Fruit fly (Drosophila melanogaster) whole organism, embryonic: ENCODE data around the gene DPCoAC.
A peak's percentile ranks its signal among the peaks of the same experiment; 100 is the strongest.

ENCODE experiments used
- Abd-B ChIP-seq: fragments of 200-800 bp; sonication (Bioruptor generic); optimal IDR thresholded peaks from 2 replicates; lab custom pipeline; 2018; ENCODE audit warnings: missing biosample characterization, mild to moderate bottlenecking, missing genetic modification characterization, moderate library complexity
- Antp ChIP-seq: fragments of 200-800 bp; sonication (Bioruptor generic); optimal IDR thresholded peaks from 3 replicates; lab custom pipeline; 2016; ENCODE audit warnings: missing biosample characterization, missing genetic modification characterization
- C15 ChIP-seq: fragments of 200-800 bp; sonication (Bioruptor generic); IDR thresholded peaks from 3 replicates; pipeline ENCODE4 v1.3.6; 2022; ENCODE audit warnings: missing biosample characterization, missing genetic modification characterization
- CG10147 ChIP-seq: fragments of 200-800 bp; sonication (Bioruptor generic); optimal IDR thresholded peaks from 2 replicates; lab custom pipeline; 2019; ENCODE audit warnings: missing biosample characterization, mild to moderate bottlenecking, missing genetic modification characterization, moderate library complexity
- CG10321 ChIP-seq: fragments of 200-800 bp; sonication (Bioruptor generic); IDR thresholded peaks from 2 replicates; pipeline ENCODE4 v1.3.6; 2022; ENCODE audit warnings: missing biosample characterization, missing genetic modification characterization
- CG12071 ChIP-seq: fragments of 200-800 bp; sonication (Bioruptor generic); optimal IDR thresholded peaks from 3 replicates; lab custom pipeline; 2018; ENCODE audit warnings: missing biosample characterization, mild to moderate bottlenecking, missing genetic modification characterization
- CG1233 ChIP-seq: fragments of 200-800 bp; sonication (Bioruptor generic); optimal IDR thresholded peaks from 4 replicates; lab custom pipeline; 2018; ENCODE audit warnings: missing biosample characterization, mild to moderate bottlenecking, missing genetic modification characterization
- CG13296 ChIP-seq: fragments of 200-800 bp; sonication (Bioruptor generic); optimal IDR thresholded peaks from 3 replicates; lab custom pipeline; 2018; ENCODE audit warnings: missing biosample characterization, mild to moderate bottlenecking, missing genetic modification characterization
- CG14667 ChIP-seq: fragments of 200-800 bp; sonication (Bioruptor generic); IDR thresholded peaks from 2 replicates; pipeline ENCODE4 v1.3.6; 2022; ENCODE audit warnings: missing biosample characterization, missing genetic modification characterization
- CG15479 ChIP-seq: fragments of 200-800 bp; sonication (Bioruptor generic); optimal IDR thresholded peaks from 3 replicates; lab custom pipeline; 2019; ENCODE audit warnings: missing biosample characterization, mild to moderate bottlenecking, missing genetic modification characterization, moderate library complexity
- CG1603 ChIP-seq: fragments of 200-800 bp; sonication (Bioruptor generic); optimal IDR thresholded peaks from 2 replicates; lab custom pipeline; 2019; ENCODE audit warnings: missing biosample characterization, mild to moderate bottlenecking, missing genetic modification characterization, moderate library complexity
- CG17385 ChIP-seq: fragments of 200-800 bp; sonication (Bioruptor generic); optimal IDR thresholded peaks from 3 replicates; lab custom pipeline; 2018; ENCODE audit warnings: missing biosample characterization, mild to moderate bottlenecking, missing genetic modification characterization
- CG17802 ChIP-seq: fragments of 200-800 bp; sonication (Bioruptor generic); optimal IDR thresholded peaks from 2 replicates; lab custom pipeline; 2018; ENCODE audit warnings: missing biosample characterization, mild to moderate bottlenecking, missing genetic modification characterization, moderate library complexity
- CG17912 ChIP-seq: fragments of 200-800 bp; sonication (Bioruptor generic); optimal IDR thresholded peaks from 2 replicates; lab custom pipeline; 2018; ENCODE audit warnings: missing biosample characterization, mild to moderate bottlenecking, missing genetic modification characterization
- CG18262 ChIP-seq: fragments of 200-800 bp; optimal IDR thresholded peaks from 3 replicates; lab custom pipeline; 2019; ENCODE audit warnings: missing biosample characterization, mild to moderate bottlenecking, missing genetic modification characterization, moderate library complexity
- CG2875 ChIP-seq: fragments of 200-800 bp; sonication (Bioruptor generic); optimal IDR thresholded peaks from 2 replicates; lab custom pipeline; 2017; ENCODE audit warnings: missing biosample characterization, mild to moderate bottlenecking, missing genetic modification characterization, missing genetic modification reagents
- CG30020 ChIP-seq: fragments of 200-800 bp; optimal IDR thresholded peaks from 2 replicates; lab custom pipeline; 2019; ENCODE audit warnings: missing biosample characterization, mild to moderate bottlenecking, missing genetic modification characterization, moderate library complexity
- CG31388 ChIP-seq: fragments of 200-800 bp; sonication (Bioruptor generic); optimal IDR thresholded peaks from 2 replicates; lab custom pipeline; 2016; ENCODE audit warnings: missing biosample characterization, missing genetic modification characterization
- CG32532 ChIP-seq: fragments of 200-800 bp; sonication (Bioruptor generic); IDR thresholded peaks from 2 replicates; pipeline ENCODE4 v1.3.6; 2022; ENCODE audit warnings: missing biosample characterization, missing genetic modification characterization
- CG3995 ChIP-seq: fragments of 200-800 bp; sonication (Bioruptor generic); optimal IDR thresholded peaks from 3 replicates; lab custom pipeline; 2016; ENCODE audit warnings: missing biosample characterization, missing genetic modification characterization
- CG4730 ChIP-seq: fragments of 200-800 bp; sonication (Bioruptor generic); IDR thresholded peaks from 2 replicates; pipeline ENCODE4 v1.3.6; 2022; ENCODE audit warnings: missing biosample characterization, missing genetic modification characterization
- CG6765 ChIP-seq: fragments of 200-800 bp; sonication (Bioruptor generic); optimal IDR thresholded peaks from 3 replicates; lab custom pipeline; 2017; ENCODE audit warnings: missing biosample characterization, mild to moderate bottlenecking, missing genetic modification characterization
- CG7556 ChIP-seq: fragments of 200-800 bp; sonication (Bioruptor generic); optimal IDR thresholded peaks from 2 replicates; lab custom pipeline; 2017; ENCODE audit warnings: missing biosample characterization, mild to moderate bottlenecking, missing genetic modification characterization
- CG8281 ChIP-seq: fragments of 200-800 bp; sonication (Bioruptor generic); optimal IDR thresholded peaks from 2 replicates; lab custom pipeline; 2018; ENCODE audit warnings: missing biosample characterization, mild to moderate bottlenecking, missing genetic modification characterization, moderate library complexity
- CG8388 ChIP-seq: fragments of 200-800 bp; sonication (Bioruptor generic); optimal IDR thresholded peaks from 2 replicates; lab custom pipeline; 2019; ENCODE audit warnings: missing biosample characterization, mild to moderate bottlenecking, missing genetic modification characterization, moderate library complexity
- D ChIP-seq, 2 experiments: fragments of 200-800 bp in 1 of 2; fragments of >200 bp in 1 of 2; sonication (Bioruptor generic) in 1 of 2; optimal IDR thresholded peaks; 2 replicates in 1 of 2; 3 replicates in 1 of 2; lab custom pipeline; 2017; ENCODE audit warnings: mild to moderate bottlenecking in 1 of 2, missing biosample characterization in 1 of 2, missing genetic modification characterization in 1 of 2, missing genetic modification reagents in 1 of 2
- Dfd ChIP-seq, 2 experiments: fragments of >200 bp; optimal IDR thresholded peaks; 2 replicates each; lab custom pipeline; 2017; ENCODE audit warnings: missing biosample characterization in 2 of 2, missing genetic modification characterization in 2 of 2
- HLH54F ChIP-seq: fragments of 200-800 bp; sonication (Bioruptor generic); optimal IDR thresholded peaks from 3 replicates; lab custom pipeline; 2016; ENCODE audit warnings: missing biosample characterization, missing genetic modification characterization
- HLHmδ ChIP-seq: fragments of 200-800 bp; sonication (Bioruptor generic); optimal IDR thresholded peaks from 2 replicates; lab custom pipeline; 2018; ENCODE audit warnings: missing biosample characterization, mild to moderate bottlenecking, missing genetic modification characterization, moderate library complexity
- Hr3 ChIP-seq: fragments of 200-800 bp; sonication (Bioruptor generic); optimal IDR thresholded peaks from 3 replicates; lab custom pipeline; 2016; ENCODE audit warnings: missing biosample characterization, missing genetic modification characterization
- Lpt ChIP-seq: fragments of >200 bp; optimal IDR thresholded peaks from 2 replicates; lab custom pipeline; 2018; ENCODE audit warnings: missing biosample characterization, missing genetic modification characterization
- bbx ChIP-seq: fragments of 200-800 bp; sonication (Bioruptor generic); IDR thresholded peaks from 2 replicates; pipeline ENCODE4 v1.3.6; 2022; ENCODE audit warnings: missing biosample characterization, missing genetic modification characterization; ENCODE audit not compliant: partially characterized antibody
- bigmax ChIP-seq: fragments of 200-800 bp; sonication (Bioruptor generic); optimal IDR thresholded peaks from 2 replicates; lab custom pipeline; 2018; ENCODE audit warnings: missing biosample characterization, mild to moderate bottlenecking, missing genetic modification characterization
- br ChIP-seq: fragments of >200 bp; optimal IDR thresholded peaks from 2 replicates; lab custom pipeline; 2017
- ci ChIP-seq: fragments of 200-800 bp; sonication (Bioruptor generic); IDR thresholded peaks from 3 replicates; pipeline ENCODE4 v1.3.6; 2022; ENCODE audit warnings: missing biosample characterization, missing genetic modification characterization
- croc ChIP-seq: fragments of 200-800 bp; sonication (Bioruptor generic); conservative IDR thresholded peaks from 3 replicates; pipeline ENCODE4 v1.3.6; 2022; ENCODE audit warnings: missing biosample characterization, missing genetic modification characterization
- disco-r ChIP-seq: fragments of 200-800 bp; sonication (Bioruptor generic); optimal IDR thresholded peaks from 2 replicates; lab custom pipeline; 2016; ENCODE audit warnings: missing biosample characterization, missing genetic modification characterization
- h ChIP-seq: fragments of >200 bp; optimal IDR thresholded peaks from 2 replicates; lab custom pipeline; 2017
- kni ChIP-seq: fragments of 200-800 bp; sonication (Bioruptor generic); optimal IDR thresholded peaks from 3 replicates; lab custom pipeline; 2017; ENCODE audit warnings: mild to moderate bottlenecking, missing biosample characterization, missing genetic modification reagents, missing genetic modification characterization
- luna ChIP-seq: fragments of 200-800 bp; sonication (Bioruptor generic); optimal IDR thresholded peaks from 2 replicates; lab custom pipeline; 2016; ENCODE audit warnings: missing biosample characterization, missing genetic modification characterization
- nerfin-1 ChIP-seq: fragments of 200-800 bp; sonication (Bioruptor generic); optimal IDR thresholded peaks from 3 replicates; lab custom pipeline; 2019; ENCODE audit warnings: missing biosample characterization, mild to moderate bottlenecking, missing genetic modification characterization, moderate library complexity
- oc ChIP-seq: fragments of 200-800 bp; sonication (Bioruptor generic); optimal IDR thresholded peaks from 2 replicates; lab custom pipeline; 2018; ENCODE audit warnings: missing biosample characterization, mild to moderate bottlenecking, missing genetic modification characterization, moderate library complexity
- pb ChIP-seq: fragments of 200-800 bp; sonication (Bioruptor generic); optimal IDR thresholded peaks from 3 replicates; lab custom pipeline; 2016; ENCODE audit warnings: missing biosample characterization, missing genetic modification characterization
- pfk ChIP-seq: fragments of 200-800 bp; sonication (Bioruptor generic); optimal IDR thresholded peaks from 2 replicates; lab custom pipeline; 2018; ENCODE audit warnings: missing biosample characterization, mild to moderate bottlenecking, missing genetic modification characterization, moderate library complexity
- rib ChIP-seq: fragments of 200-800 bp; sonication (Bioruptor generic); IDR thresholded peaks from 2 replicates; pipeline ENCODE4 v1.3.6; 2022; ENCODE audit warnings: missing biosample characterization, missing genetic modification characterization
- schlank ChIP-seq: fragments of 200-800 bp; sonication (Bioruptor generic); optimal IDR thresholded peaks from 2 replicates; lab custom pipeline; 2018; ENCODE audit warnings: missing biosample characterization, mild to moderate bottlenecking, missing genetic modification characterization
- shn ChIP-seq: fragments of 200-800 bp; sonication (Bioruptor generic); optimal IDR thresholded peaks from 3 replicates; lab custom pipeline; 2016; ENCODE audit warnings: missing biosample characterization, missing genetic modification characterization
- tio ChIP-seq: fragments of 200-800 bp; sonication (Bioruptor generic); optimal IDR thresholded peaks from 2 replicates; lab custom pipeline; 2017; ENCODE audit warnings: missing biosample characterization, missing genetic modification characterization, inconsistent platforms
- zfh2 ChIP-seq: fragments of 200-800 bp; sonication (Bioruptor generic); optimal IDR thresholded peaks from 2 replicates; lab custom pipeline; 2016; ENCODE audit warnings: missing biosample characterization, missing genetic modification characterization

The DPCoAC gene

DNA sequence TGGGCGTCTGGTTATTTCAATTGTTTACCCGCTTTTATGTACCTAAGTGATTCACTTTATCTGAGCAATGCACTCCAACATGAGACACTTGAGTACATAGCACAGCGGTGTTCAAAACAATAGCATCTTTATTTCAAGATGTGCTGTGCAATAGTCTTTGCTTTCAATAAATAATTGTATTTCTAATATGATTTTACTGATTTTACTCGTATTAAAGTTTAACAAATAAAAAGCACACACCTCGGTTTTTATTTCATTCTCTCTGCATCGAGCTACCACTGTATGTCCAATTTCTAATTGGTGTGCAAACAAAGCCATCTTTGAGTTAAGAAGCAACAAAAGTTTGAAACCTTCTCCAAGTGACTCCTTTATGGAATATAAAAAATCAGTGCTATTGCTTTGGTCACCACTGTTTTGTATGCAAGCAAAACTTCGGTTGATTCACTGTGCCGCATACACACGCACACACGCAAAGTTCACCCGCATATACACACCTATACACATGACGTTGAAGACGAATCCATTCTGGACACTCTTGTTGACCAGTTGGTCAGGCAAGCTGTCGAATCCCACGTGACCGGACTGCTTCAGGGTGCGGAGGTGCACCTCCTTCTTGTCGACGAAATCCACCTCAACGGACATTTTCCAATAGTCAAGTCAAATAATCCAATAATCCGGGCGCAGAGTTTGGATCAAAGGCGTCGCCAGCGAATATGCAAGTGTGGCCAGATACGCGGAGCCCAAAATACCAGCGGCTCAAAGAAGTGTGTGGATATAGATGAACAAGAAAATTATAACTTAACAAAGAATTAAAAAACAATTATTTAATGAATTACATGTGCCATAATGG is 30.4 kb upstream of the DPCoAC start, which contains the start of gene Septin2 (continued):
- TF ChIP-seq CG30020 (no peak), CG17912 (GFP tag; lab: Kevin White, UChicago) (no peak), oc (tag; lab: Kevin White, UChicago) (no peak), CG4730 (peak; percentile 41; the same call in 1 of the 2 replicates), CG18262 (peak; percentile 91), zfh2 (GFP tag; lab: Kevin White, UChicago) (no peak), shn (GFP tag; lab: Kevin White, UChicago) (peak; percentile 12), CG17385 (GFP tag; lab: Kevin White, UChicago) (peak; percentile 77), rib (no peak), Abd-B (no peak), CG1233 (peak; percentile 84), Lpt (GFP tag; lab: Kevin White, UChicago) (no peak), bigmax (no peak), h (lab: Kevin White, UChicago) (no peak), ci (GFP tag; lab: Robert Waterston, UW) (peak; percentile 63; the same call in 2 of the 3 replicates), Hr3 (GFP tag; lab: Kevin White, UChicago) (peak; percentile 74), bbx (no peak), Antp (GFP tag; lab: Kevin White, UChicago) (peak; percentile 25), CG6765 (GFP tag; lab: Kevin White, UChicago) (no peak), CG12071 (GFP tag; lab: Kevin White, UChicago) (peak; percentile 77), luna (GFP tag; lab: Kevin White, UChicago) (no peak), D (optimal IDR thresholded peaks at IDR 0.05; lab: Kevin White, UChicago) (no peak), D (GFP tag; optimal IDR thresholded peaks at IDR 0.05; lab: Kevin White, UChicago) (peak; percentile 89), Dfd (GFP tag; optimal IDR thresholded peaks at IDR 0.05; lab: Kevin White, UChicago) (no peak), CG14667 (GFP tag; lab: Robert Waterston, UW) (peak; percentile 59), C15 (GFP tag; lab: Robert Waterston, UW) (no peak), CG17802 (peak; percentile 66), br (lab: Kevin White, UChicago) (no peak), CG3995 (GFP tag; lab: Kevin White, UChicago) (no peak), croc (peak; percentile 57; the same call in 1 of the 3 replicates), pfk (GFP tag; lab: Kevin White, UChicago) (no peak), CG8281 (tag; lab: Kevin White, UChicago) (peak; percentile 53), pb (GFP tag; lab: Kevin White, UChicago) (no peak), CG2875 (GFP tag; lab: Kevin White, UChicago) (peak; percentile 79), HLH54F (GFP tag; lab: Kevin White, UChicago) (peak; percentile 50), disco-r (GFP tag; lab: Kevin White, UChicago) (peak; percentile 26), CG13296 (GFP tag; lab: Kevin White, UChicago) (peak; percentile 78), schlank (tag; lab: Kevin White, UChicago) (no peak), CG15479 (GFP tag; lab: Kevin White, UChicago) (no peak), kni (GFP tag; lab: Kevin White, UChicago) (peak; percentile 71), CG31388 (peak; percentile 63), CG32532 (GFP tag; lab: Robert Waterston, UW) (peak; percentile 28; the same call in 1 of the 2 replicates), tio (GFP tag; lab: Kevin White, UChicago) (peak; percentile 88), CG7556 (peak; percentile 83), nerfin-1 (peak; percentile 77), CG10147 (GFP tag; lab: Kevin White, UChicago) (peak; percentile 62), HLHmδ (GFP tag; lab: Kevin White, UChicago) (peak; percentile 59), CG8388 (GFP tag; lab: Kevin White, UChicago) (peak; percentile 81), CG1603 (tag; lab: Kevin White, UChicago) (peak; percentile 47), CG10321 (GFP tag; lab: Robert Waterston, UW) (peak; percentile 47; the same call in 1 of the 2 replicates)
